Worm (Caenorhabditis elegans) whole organism, L3 larva: ENCODE data around the gene fzy-1.

Experiments
- R02D3.7 ChIP-seq: fragments of 150-350 bp; optimal IDR thresholded peaks from 2 replicates; lab custom pipeline; 2014; ENCODE audit warnings: missing biosample characterization, missing genetic modification characterization
- ZK546.5 ChIP-seq: sonication (generic microtip); optimal IDR thresholded peaks from 2 replicates; lab custom pipeline; 2017; ENCODE audit warnings: missing biosample characterization, missing genetic modification characterization
- aly-2 ChIP-seq: fragments of 150-350 bp; optimal IDR thresholded peaks from 2 replicates; lab custom pipeline; 2014; ENCODE audit warnings: missing biosample characterization, missing genetic modification characterization
- ceh-16 ChIP-seq: sonication (generic microtip); optimal IDR thresholded peaks from 2 replicates; lab custom pipeline; 2017; ENCODE audit warnings: missing biosample characterization, missing genetic modification characterization
- ceh-28 ChIP-seq: fragments of 150-350 bp; optimal IDR thresholded peaks from 2 replicates; lab custom pipeline; 2014; ENCODE audit warnings: missing biosample characterization, missing genetic modification reagents, missing genetic modification characterization
- daf-12 ChIP-seq: fragments of 150-350 bp; optimal IDR thresholded peaks from 2 replicates; lab custom pipeline; 2014; ENCODE audit warnings: missing biosample characterization, missing genetic modification reagents, missing genetic modification characterization
- egl-27 ChIP-seq: sonication (generic microtip); optimal IDR thresholded peaks from 4 replicates; lab custom pipeline; 2017; ENCODE audit warnings: missing biosample characterization, missing genetic modification reagents, missing genetic modification characterization
- egl-5 ChIP-seq: fragments of 150-350 bp; optimal IDR thresholded peaks from 2 replicates; lab custom pipeline; 2017; ENCODE audit warnings: missing biosample characterization, missing genetic modification reagents, missing genetic modification characterization, inconsistent platforms
- elt-1 ChIP-seq: fragments of 150-350 bp; optimal IDR thresholded peaks from 2 replicates; lab custom pipeline; 2014; ENCODE audit warnings: missing biosample characterization, missing genetic modification characterization
- elt-2 ChIP-seq: sonication (generic microtip); optimal IDR thresholded peaks from 2 replicates; lab custom pipeline; 2016; ENCODE audit warnings: missing genetic modification reagents, mild to moderate bottlenecking, missing genetic modification characterization, missing compliant biosample characterization
- elt-3 ChIP-seq, 3 experiments: fragments of 150-350 bp in 1 of 3; sonication (generic microtip) in 2 of 3; optimal IDR thresholded peaks; 2 replicates in 2 of 3; 4 replicates in 1 of 3; lab custom pipeline; 2014 to 2017; ENCODE audit warnings: missing biosample characterization in 3 of 3, missing genetic modification characterization in 3 of 3
- eor-1 ChIP-seq, 2 experiments: fragments of 150-350 bp; optimal IDR thresholded peaks; 2 replicates each; lab custom pipeline; 2014 to 2018; ENCODE audit warnings: missing biosample characterization in 2 of 2, missing genetic modification characterization in 2 of 2
- fkh-10 ChIP-seq: sonication (generic microtip); optimal IDR thresholded peaks from 2 replicates; lab custom pipeline; 2017; ENCODE audit warnings: missing biosample characterization, missing genetic modification reagents, missing genetic modification characterization
- fos-1 ChIP-seq: fragments of 150-350 bp; optimal IDR thresholded peaks from 2 replicates; lab custom pipeline; 2014; ENCODE audit warnings: missing biosample characterization, missing genetic modification characterization
- jun-1 ChIP-seq: fragments of 150-350 bp; optimal IDR thresholded peaks from 2 replicates; lab custom pipeline; 2014; ENCODE audit warnings: missing biosample characterization, missing genetic modification reagents, missing genetic modification characterization
- lin-15B ChIP-seq: fragments of 150-350 bp; optimal IDR thresholded peaks from 2 replicates; lab custom pipeline; 2014; ENCODE audit warnings: missing biosample characterization, missing genetic modification characterization
- lin-39 ChIP-seq: fragments of 150-350 bp; optimal IDR thresholded peaks from 2 replicates; lab custom pipeline; 2018; ENCODE audit warnings: missing biosample characterization, missing genetic modification reagents, missing genetic modification characterization
- mml-1 ChIP-seq: fragments of 150-350 bp; sonication (generic microtip); optimal IDR thresholded peaks from 3 replicates; lab custom pipeline; 2014; ENCODE audit warnings: missing biosample characterization, missing genetic modification characterization
- nfya-1 ChIP-seq: sonication (generic microtip); optimal IDR thresholded peaks from 2 replicates; lab custom pipeline; 2017; ENCODE audit warnings: missing genetic modification characterization, mild to moderate bottlenecking, missing compliant biosample characterization, antibody characterized with exemption, moderate library complexity; ENCODE audit not compliant: insufficient read depth
- nhr-11 ChIP-seq: fragments of 150-350 bp; optimal IDR thresholded peaks from 2 replicates; lab custom pipeline; 2014; ENCODE audit warnings: missing biosample characterization, missing genetic modification characterization
- nhr-23 ChIP-seq: fragments of 150-350 bp; optimal IDR thresholded peaks from 2 replicates; lab custom pipeline; 2014; ENCODE audit warnings: missing biosample characterization, missing genetic modification reagents, missing genetic modification characterization
- nhr-237 ChIP-seq: fragments of 150-350 bp; optimal IDR thresholded peaks from 2 replicates; lab custom pipeline; 2014; ENCODE audit warnings: missing biosample characterization, missing genetic modification characterization
- nhr-25 ChIP-seq: sonication (generic microtip); optimal IDR thresholded peaks from 2 replicates; lab custom pipeline; 2017; ENCODE audit warnings: missing biosample characterization, missing genetic modification characterization
- nhr-28 ChIP-seq: fragments of 150-350 bp; optimal IDR thresholded peaks from 2 replicates; lab custom pipeline; 2014; ENCODE audit warnings: missing biosample characterization, missing genetic modification characterization
- nhr-43 ChIP-seq: sonication (generic microtip); optimal IDR thresholded peaks from 2 replicates; lab custom pipeline; 2016; ENCODE audit warnings: mild to moderate bottlenecking, missing genetic modification characterization, missing compliant biosample characterization; ENCODE audit not compliant: poor library complexity, severe bottlenecking
- nhr-76 ChIP-seq: fragments of 150-350 bp; sonication (generic microtip); optimal IDR thresholded peaks from 5 replicates; lab custom pipeline; 2014; ENCODE audit warnings: missing biosample characterization, missing genetic modification characterization
- nhr-77 ChIP-seq: fragments of 150-350 bp; optimal IDR thresholded peaks from 2 replicates; lab custom pipeline; 2014; ENCODE audit warnings: missing biosample characterization, missing genetic modification characterization
- pha-4 ChIP-seq: fragments of 150-350 bp; optimal IDR thresholded peaks from 2 replicates; lab custom pipeline; 2014; ENCODE audit warnings: missing biosample characterization, missing genetic modification reagents, missing genetic modification characterization
- pqm-1 ChIP-seq: fragments of 150-350 bp; optimal IDR thresholded peaks from 2 replicates; lab custom pipeline; 2017; ENCODE audit warnings: missing biosample characterization, missing genetic modification characterization, inconsistent platforms
- sea-2 ChIP-seq: fragments of 150-350 bp; sonication (generic microtip); optimal IDR thresholded peaks from 4 replicates; lab custom pipeline; 2014; ENCODE audit warnings: missing biosample characterization, missing genetic modification reagents, missing genetic modification characterization
- skn-1 ChIP-seq: fragments of 150-350 bp; optimal IDR thresholded peaks from 2 replicates; lab custom pipeline; 2014; ENCODE audit warnings: missing biosample characterization, missing genetic modification characterization
- snpc-4 ChIP-seq: fragments of 150-350 bp; optimal IDR thresholded peaks from 2 replicates; lab custom pipeline; 2014; ENCODE audit warnings: missing biosample characterization, missing genetic modification characterization
- tbx-2 ChIP-seq: sonication (generic microtip); optimal IDR thresholded peaks from 2 replicates; lab custom pipeline; 2016; ENCODE audit warnings: mild to moderate bottlenecking, missing genetic modification characterization, missing compliant biosample characterization
- unc-39 ChIP-seq: sonication (generic microtip); optimal IDR thresholded peaks from 4 replicates; lab custom pipeline; 2017; ENCODE audit warnings: missing biosample characterization, missing genetic modification characterization
- ztf-4 ChIP-seq: fragments of 150-350 bp; optimal IDR thresholded peaks from 2 replicates; lab custom pipeline; 2014; ENCODE audit warnings: missing biosample characterization, missing genetic modification characterization

fzy-1 gene

ce11 chrII:5503760-5504159 is 3.2 kb downstream of the fzy-1 start, which contains the start of gene cyp-44A1:
cyp-44A1 (plus strand) TSS chrII:5504044.
- TF ChIP-seq eor-1 (tag; optimal IDR thresholded peaks at IDR 0.05; lab: Kevin White, UChicago) = no peak
- peak; percentile 67 for TF ChIP-seq elt-2 (tag; lab: Kevin White, UChicago)

- no peak for TF ChIP-seq aly-2 (tag; lab: Kevin White, UChicago)
- peak; percentile 27 for TF ChIP-seq pha-4 (tag; lab: Kevin White, UChicago)
- TF ChIP-seq elt-2 (tag; lab: Kevin White, UChicago) = peak; percentile 23
- peak; percentile 1 for TF ChIP-seq lin-15B (tag; lab: Kevin White, UChicago)
- TF ChIP-seq, all 47 proteins: peak for 3
Observed at ce11 chrII:5505820-5506287, 5.3 kb downstream of the fzy-1 start, which contains the start of gene npp-24. npp-24 (plus strand) TSS chrII:5505870.

- peak; percentile 38 for TF ChIP-seq pha-4 (tag; lab: Kevin White, UChicago)
- no peak for TF ChIP-seq lin-39 (tag; lab: Kevin White, UChicago)
- TF ChIP-seq fos-1 (tag; lab: Kevin White, UChicago) = no peak
- no peak for TF ChIP-seq unc-39 (tag; lab: Kevin White, UChicago)
- no peak for TF ChIP-seq sea-2 (GFP tag; lab: Kevin White, UChicago)
- TF ChIP-seq ceh-16 (tag; lab: Kevin White, UChicago) = no peak
- no peak for TF ChIP-seq nhr-43
- no peak for TF ChIP-seq tbx-2 (tag; lab: Kevin White, UChicago)
- TF ChIP-seq aly-2 (tag; lab: Kevin White, UChicago) = no peak
- TF ChIP-seq lin-15B (tag; lab: Kevin White, UChicago) = peak; percentile 2
- no peak for TF ChIP-seq egl-27 (tag; lab: Kevin White, UChicago)
- peak; percentile 64 for TF ChIP-seq nfya-1 (tag; lab: Kevin White, UChicago)
- no peak for TF ChIP-seq R02D3.7 (tag; lab: Kevin White, UChicago)
- TF ChIP-seq snpc-4 (tag; lab: Kevin White, UChicago) = no peak
- no peak for TF ChIP-seq egl-5 (tag; lab: Kevin White, UChicago)
- TF ChIP-seq eor-1 (tag; optimal IDR thresholded peaks at IDR 0.05; lab: Kevin White, UChicago) = no peak
- peak; percentile 63 for TF ChIP-seq elt-1 (tag; lab: Kevin White, UChicago)
- no peak for TF ChIP-seq mml-1 (tag; lab: Kevin White, UChicago)
- no peak for TF ChIP-seq ztf-4 (tag; lab: Kevin White, UChicago)
- TF ChIP-seq daf-12 (tag; lab: Kevin White, UChicago) = no peak
- TF ChIP-seq jun-1 = no peak
- no peak for TF ChIP-seq ceh-28 (tag; lab: Kevin White, UChicago)
- no peak for TF ChIP-seq ZK546.5 (tag; lab: Kevin White, UChicago)
- TF ChIP-seq nhr-76 (tag; lab: Kevin White, UChicago) = no peak
- TF ChIP-seq pqm-1 (tag; lab: Kevin White, UChicago) = no peak
- no peak for TF ChIP-seq nhr-28 (tag; lab: Kevin White, UChicago)
- TF ChIP-seq nhr-237 (tag; lab: Kevin White, UChicago) = no peak
- no peak for TF ChIP-seq nhr-11 (tag; lab: Kevin White, UChicago)
- no peak for TF ChIP-seq skn-1
- no peak for TF ChIP-seq elt-3 (tag; optimal IDR thresholded peaks at IDR 0.05; lab: Kevin White, UChicago)
- TF ChIP-seq nhr-25 (tag; lab: Kevin White, UChicago) = peak; percentile 39
- TF ChIP-seq nhr-77 (tag; lab: Kevin White, UChicago) = no peak
- TF ChIP-seq nhr-23 (tag; lab: Kevin White, UChicago) = no peak
- no peak for TF ChIP-seq fkh-10
Observed at ce11 chrII:5511417-5512353, 11.1 kb downstream of the fzy-1 start.
